Fruit fly (Drosophila melanogaster) whole organism, prepupa: ENCODE data around the gene Cpr78E.
A peak's percentile ranks its signal among the peaks of the same experiment; 100 is the strongest.

Experiments used
- CG10669 ChIP-seq: fragments of 200-800 bp; sonication (Bioruptor generic); optimal IDR thresholded peaks from 3 replicates; lab custom pipeline; 2018; ENCODE audit warnings: missing biosample characterization, mild to moderate bottlenecking, missing genetic modification characterization, moderate library complexity
- CG11294 ChIP-seq: fragments of 200-800 bp; sonication (Bioruptor generic); IDR thresholded peaks from 2 replicates; pipeline ENCODE4 v1.3.6; 2022; ENCODE audit warnings: missing biosample characterization, missing genetic modification characterization
- CG11762 ChIP-seq: fragments of 200-800 bp; sonication (Bioruptor generic); optimal IDR thresholded peaks from 3 replicates; lab custom pipeline; 2016; ENCODE audit warnings: missing biosample characterization, missing genetic modification characterization; ENCODE audit not compliant: insufficient read depth
- CG11902 ChIP-seq: fragments of 200-800 bp; sonication (Bioruptor generic); optimal IDR thresholded peaks from 3 replicates; lab custom pipeline; 2016; ENCODE audit warnings: missing biosample characterization, missing genetic modification characterization
- CG1621 ChIP-seq: fragments of 200-800 bp; sonication (Bioruptor generic); optimal IDR thresholded peaks from 3 replicates; lab custom pipeline; 2018; ENCODE audit warnings: missing biosample characterization, mild to moderate bottlenecking, missing genetic modification characterization
- CG16779 ChIP-seq: fragments of 200-800 bp; sonication (Bioruptor generic); optimal IDR thresholded peaks from 3 replicates; lab custom pipeline; 2017; ENCODE audit warnings: missing biosample characterization, mild to moderate bottlenecking, missing genetic modification characterization
- CG3032 ChIP-seq: fragments of 200-800 bp; optimal IDR thresholded peaks from 2 replicates; lab custom pipeline; 2019; ENCODE audit warnings: missing biosample characterization, mild to moderate bottlenecking, missing genetic modification characterization, moderate library complexity
- CG31627 ChIP-seq: fragments of 200-800 bp; sonication (Bioruptor generic); optimal IDR thresholded peaks from 3 replicates; lab custom pipeline; 2016; ENCODE audit warnings: missing biosample characterization, missing genetic modification characterization
- CG32006 ChIP-seq: fragments of 200-800 bp; sonication (Bioruptor generic); optimal IDR thresholded peaks from 3 replicates; lab custom pipeline; 2017; ENCODE audit warnings: missing biosample characterization, mild to moderate bottlenecking, missing genetic modification characterization
- CG34406 ChIP-seq: fragments of 200-800 bp; sonication (Bioruptor generic); optimal IDR thresholded peaks from 3 replicates; lab custom pipeline; 2016; ENCODE audit warnings: missing biosample characterization, missing genetic modification characterization
- CG3919 ChIP-seq: fragments of 200-800 bp; sonication (Bioruptor generic); optimal IDR thresholded peaks from 3 replicates; lab custom pipeline; 2016; ENCODE audit warnings: missing biosample characterization, missing genetic modification characterization
- CG6163 ChIP-seq: fragments of 200-800 bp; sonication (Bioruptor generic); IDR thresholded peaks from 3 replicates; pipeline ENCODE4 v1.3.6; 2022; ENCODE audit warnings: missing biosample characterization, missing genetic modification characterization
- CG6792 ChIP-seq: fragments of 200-800 bp; sonication (Bioruptor generic); optimal IDR thresholded peaks from 3 replicates; lab custom pipeline; 2016; ENCODE audit warnings: missing biosample characterization, missing genetic modification characterization
- CG6808 ChIP-seq: fragments of 200-800 bp; sonication (Bioruptor generic); optimal IDR thresholded peaks from 3 replicates; lab custom pipeline; 2017; ENCODE audit warnings: missing biosample characterization, missing genetic modification characterization, mild to moderate bottlenecking, moderate library complexity, missing genetic modification reagents
- CG6854 ChIP-seq: fragments of 200-800 bp; sonication (Bioruptor generic); optimal IDR thresholded peaks from 2 replicates; lab custom pipeline; 2017; ENCODE audit warnings: missing biosample characterization, mild to moderate bottlenecking, missing genetic modification characterization
- CG7368 ChIP-seq: fragments of 200-800 bp; sonication (Bioruptor generic); optimal IDR thresholded peaks from 3 replicates; lab custom pipeline; 2016; ENCODE audit warnings: missing biosample characterization, missing genetic modification characterization
- CG8319 ChIP-seq: fragments of 200-800 bp; sonication (Bioruptor generic); optimal IDR thresholded peaks from 3 replicates; lab custom pipeline; 2016; ENCODE audit warnings: missing biosample characterization, missing genetic modification characterization
- CG8632 ChIP-seq: fragments of 200-800 bp; sonication (Bioruptor generic); optimal IDR thresholded peaks from 3 replicates; lab custom pipeline; 2016; ENCODE audit warnings: missing biosample characterization, missing genetic modification characterization
- CG9139 ChIP-seq: fragments of 200-800 bp; sonication (Bioruptor generic); optimal IDR thresholded peaks from 3 replicates; lab custom pipeline; 2017; ENCODE audit warnings: missing biosample characterization, mild to moderate bottlenecking, missing genetic modification characterization
- Eip75B ChIP-seq: fragments of 200-800 bp; sonication (Bioruptor generic); optimal IDR thresholded peaks from 3 replicates; lab custom pipeline; 2016; ENCODE audit warnings: missing biosample characterization, missing genetic modification characterization
- Eip78C ChIP-seq: fragments of 200-800 bp; sonication (Bioruptor generic); peaks from one replicate; lab custom pipeline; 2016; ENCODE audit warnings: missing biosample characterization, missing genetic modification characterization
- Ets21C ChIP-seq: fragments of 200-800 bp; sonication (Bioruptor generic); optimal IDR thresholded peaks from 3 replicates; lab custom pipeline; 2016; ENCODE audit warnings: missing biosample characterization, missing genetic modification characterization
- Ets96B ChIP-seq: fragments of 200-800 bp; optimal IDR thresholded peaks from 2 replicates; lab custom pipeline; 2019; ENCODE audit warnings: missing biosample characterization, mild to moderate bottlenecking, missing genetic modification characterization, moderate library complexity
- Hr38 ChIP-seq: sonication (Bioruptor generic); optimal IDR thresholded peaks from 2 replicates; lab custom pipeline; 2016; ENCODE audit warnings: missing biosample characterization, missing genetic modification characterization
- Hr39 ChIP-seq: fragments of 200-800 bp; sonication (Bioruptor generic); optimal IDR thresholded peaks from 2 replicates; lab custom pipeline; 2016; ENCODE audit warnings: missing biosample characterization, missing genetic modification characterization
- Hr4 ChIP-seq: fragments of 200-800 bp; sonication (Bioruptor generic); optimal IDR thresholded peaks from 3 replicates; lab custom pipeline; 2016; ENCODE audit warnings: missing biosample characterization, missing genetic modification characterization
- Met ChIP-seq: fragments of 200-800 bp; sonication (Bioruptor generic); optimal IDR thresholded peaks from 3 replicates; lab custom pipeline; 2016; ENCODE audit warnings: missing biosample characterization, missing genetic modification characterization
- OdsH ChIP-seq: fragments of 200-800 bp; sonication (Bioruptor generic); optimal IDR thresholded peaks from 3 replicates; lab custom pipeline; 2016; ENCODE audit warnings: missing biosample characterization, missing genetic modification characterization
- Smox ChIP-seq: fragments of 200-800 bp; sonication (Bioruptor generic); optimal IDR thresholded peaks from 3 replicates; lab custom pipeline; 2016; ENCODE audit warnings: missing biosample characterization, missing genetic modification characterization
- Sox14 ChIP-seq: fragments of 200-800 bp; sonication (Bioruptor generic); optimal IDR thresholded peaks from 3 replicates; lab custom pipeline; 2016; ENCODE audit warnings: missing biosample characterization, missing genetic modification characterization
- Sox15 ChIP-seq: fragments of 200-800 bp; sonication (Bioruptor generic); optimal IDR thresholded peaks from 3 replicates; lab custom pipeline; 2016; ENCODE audit warnings: missing biosample characterization, missing genetic modification characterization
- cyc ChIP-seq: fragments of 200-800 bp; sonication (Bioruptor generic); optimal IDR thresholded peaks from 3 replicates; lab custom pipeline; 2016; ENCODE audit warnings: missing biosample characterization, missing genetic modification characterization
- dac ChIP-seq: fragments of 200-800 bp; sonication (Bioruptor generic); optimal IDR thresholded peaks from 2 replicates; lab custom pipeline; 2017; ENCODE audit warnings: missing biosample characterization, mild to moderate bottlenecking, missing genetic modification characterization
- dsx ChIP-seq: fragments of 200-800 bp; optimal IDR thresholded peaks from 3 replicates; lab custom pipeline; 2019; ENCODE audit warnings: missing biosample characterization, mild to moderate bottlenecking, missing genetic modification characterization, moderate library complexity; ENCODE audit not compliant: poor library complexity, severe bottlenecking
- eg ChIP-seq: fragments of 200-800 bp; sonication (Bioruptor generic); IDR thresholded peaks from 3 replicates; pipeline ENCODE4 v1.3.6; 2022; ENCODE audit warnings: missing biosample characterization, missing genetic modification characterization
- fd59A ChIP-seq: fragments of 200-800 bp; sonication (Bioruptor generic); optimal IDR thresholded peaks from 2 replicates; lab custom pipeline; 2017; ENCODE audit warnings: missing biosample characterization, mild to moderate bottlenecking, missing genetic modification characterization, missing genetic modification reagents
- fkh ChIP-seq: fragments of 200-800 bp; sonication (Bioruptor generic); optimal IDR thresholded peaks from 3 replicates; lab custom pipeline; 2017; ENCODE audit warnings: missing biosample characterization, mild to moderate bottlenecking, missing genetic modification characterization, moderate library complexity
- lz ChIP-seq: fragments of 200-800 bp; sonication (Bioruptor generic); optimal IDR thresholded peaks from 3 replicates; lab custom pipeline; 2016; ENCODE audit warnings: missing biosample characterization, missing genetic modification characterization
- net ChIP-seq: fragments of 200-800 bp; sonication (Bioruptor generic); optimal IDR thresholded peaks from 3 replicates; lab custom pipeline; 2016; ENCODE audit warnings: missing biosample characterization, missing genetic modification characterization
- salr ChIP-seq, 2 experiments: fragments of 200-800 bp; sonication (Bioruptor generic); optimal IDR thresholded peaks; 3 replicates each; lab custom pipeline; 2016 to 2018; ENCODE audit warnings: missing biosample characterization in 2 of 2, missing genetic modification characterization in 2 of 2, mild to moderate bottlenecking in 1 of 2
- spab ChIP-seq: fragments of 200-800 bp; sonication (Bioruptor generic); optimal IDR thresholded peaks from 2 replicates; lab custom pipeline; 2017; ENCODE audit warnings: missing biosample characterization, mild to moderate bottlenecking, missing genetic modification characterization, missing genetic modification reagents
- ss ChIP-seq, 2 experiments: fragments of 200-800 bp; sonication (Bioruptor generic); optimal IDR thresholded peaks; 2 replicates in 1 of 2; 3 replicates in 1 of 2; lab custom pipeline; 2017 to 2018; ENCODE audit warnings: mild to moderate bottlenecking in 2 of 2, missing biosample characterization in 2 of 2, missing genetic modification characterization in 2 of 2, moderate library complexity in 1 of 2
- svp ChIP-seq: fragments of 200-800 bp; sonication (Bioruptor generic); peaks from one replicate; lab custom pipeline; 2016; ENCODE audit warnings: missing biosample characterization, missing genetic modification characterization
- topi ChIP-seq: fragments of 200-800 bp; sonication (Bioruptor generic); optimal IDR thresholded peaks from 3 replicates; lab custom pipeline; 2016; ENCODE audit warnings: missing biosample characterization, missing genetic modification characterization

Gene Cpr78E

dm6 chr3L:21679687-21680086, 12.9 kb upstream of the Cpr78E start, which contains the start of the genes Als2 and CG11248 (continued):
- no peak for TF ChIP-seq ss (GFP tag; optimal IDR thresholded peaks at IDR 0.05; lab: Kevin White, UChicago)
- no peak for TF ChIP-seq CG3919 (GFP tag; lab: Kevin White, UChicago)
- peak; percentile 44 for TF ChIP-seq fd59A (GFP tag; lab: Kevin White, UChicago)
- TF ChIP-seq CG8632 (GFP tag; lab: Kevin White, UChicago): peak; percentile 52
- peak; percentile 24 for TF ChIP-seq CG8319
- TF ChIP-seq Ets96B: peak; percentile 72
- peak in 1 of 2 experiments; percentile 9 for TF ChIP-seq salr (GFP tag; optimal IDR thresholded peaks at IDR 0.05; lab: Kevin White, UChicago)
- peak; percentile 16 for TF ChIP-seq CG7368 (GFP tag; lab: Kevin White, UChicago)
- TF ChIP-seq CG11294 (GFP tag; lab: Robert Waterston, UW): peak; percentile 42; the same call in 1 of the 2 replicates
- no peak for TF ChIP-seq CG16779 (tag; lab: Kevin White, UChicago)
- TF ChIP-seq CG32006: peak; percentile 73
- no peak for TF ChIP-seq Hr38 (GFP tag; lab: Kevin White, UChicago)
- no peak for TF ChIP-seq net (GFP tag; lab: Kevin White, UChicago)
- no peak for TF ChIP-seq dsx
- no peak for TF ChIP-seq Hr4 (GFP tag; lab: Kevin White, UChicago)
- peak; percentile 76 for TF ChIP-seq CG11902 (GFP tag; lab: Kevin White, UChicago)
- no peak for TF ChIP-seq svp (GFP tag; lab: Kevin White, UChicago)
- no peak for TF ChIP-seq Eip75B (GFP tag; lab: Kevin White, UChicago)
- TF ChIP-seq Ets21C (GFP tag; lab: Kevin White, UChicago): peak; percentile 77
- TF ChIP-seq CG6808: no peak
- peak; percentile 76 for TF ChIP-seq Sox15 (GFP tag; lab: Kevin White, UChicago)
- no peak for TF ChIP-seq OdsH (GFP tag; lab: Kevin White, UChicago)
- TF ChIP-seq CG3032 (tag; lab: Kevin White, UChicago): no peak
- TF ChIP-seq CG10669 (GFP tag; lab: Kevin White, UChicago): no peak

dm6 chr3L:21671839-21672238, 5.1 kb upstream of the Cpr78E start, which contains the start of gene CG11249:
TSS of gene CG11249 (plus strand) at chr3L:21672139.
- TF ChIP-seq cyc (GFP tag; lab: Kevin White, UChicago) (no peak), eg (GFP tag; lab: Robert Waterston, UW) (no peak), CG32006 (no peak), CG7368 (GFP tag; lab: Kevin White, UChicago) (no peak)

- TF ChIP-seq CG9139 (GFP tag; lab: Kevin White, UChicago) (no peak), CG11762 (GFP tag; lab: Kevin White, UChicago) (no peak), CG6854 (GFP tag; lab: Kevin White, UChicago) (no peak), CG6163 (GFP tag; lab: Robert Waterston, UW) (no peak), CG3032 (tag; lab: Kevin White, UChicago) (no peak), ss (GFP tag; optimal IDR thresholded peaks at IDR 0.05; lab: Kevin White, UChicago) (no peak), Ets96B (no peak), spab (GFP tag; lab: Kevin White, UChicago) (no peak), CG10669 (GFP tag; lab: Kevin White, UChicago) (no peak)
Observed at dm6 chr3L:21667530-21667929, 750 bp upstream of the Cpr78E start.

dm6 chr3L:21652768-21653167, 14.0 kb downstream of the Cpr78E start:
- TF ChIP-seq Eip75B (GFP tag; lab: Kevin White, UChicago) (peak; percentile 19), CG1621 (tag; lab: Kevin White, UChicago) (peak; percentile 54), CG16779 (tag; lab: Kevin White, UChicago) (no peak), net (GFP tag; lab: Kevin White, UChicago) (no peak), spab (GFP tag; lab: Kevin White, UChicago) (no peak), CG10669 (GFP tag; lab: Kevin White, UChicago) (no peak), lz (peak; percentile 68), Eip78C (peak; percentile 69), CG7368 (GFP tag; lab: Kevin White, UChicago) (no peak), Met (GFP tag; lab: Kevin White, UChicago) (peak; percentile 48), Hr4 (GFP tag; lab: Kevin White, UChicago) (peak; percentile 35), OdsH (GFP tag; lab: Kevin White, UChicago) (peak; percentile 45), Sox15 (GFP tag; lab: Kevin White, UChicago) (no peak), Smox (GFP tag; lab: Kevin White, UChicago) (peak; percentile 24), CG34406 (GFP tag; lab: Kevin White, UChicago) (no peak), cyc (GFP tag; lab: Kevin White, UChicago) (peak; percentile 69), CG6792 (GFP tag; lab: Kevin White, UChicago) (peak; percentile 27), Hr39 (GFP tag; lab: Kevin White, UChicago) (peak; percentile 76), CG6808 (no peak), CG31627 (peak; percentile 79), CG3919 (GFP tag; lab: Kevin White, UChicago) (peak; percentile 21), fkh (GFP tag; lab: Kevin White, UChicago) (no peak), dac (GFP tag; lab: Kevin White, UChicago) (no peak), Sox14 (GFP tag; lab: Kevin White, UChicago) (no peak), topi (GFP tag; lab: Kevin White, UChicago) (peak; percentile 47)
